Fruit fly (Drosophila melanogaster): ENCODE data around the gene CG14411.
A peak's percentile ranks its signal among the peaks of the same experiment; 100 is the strongest.

CG14411 gene

DNA sequence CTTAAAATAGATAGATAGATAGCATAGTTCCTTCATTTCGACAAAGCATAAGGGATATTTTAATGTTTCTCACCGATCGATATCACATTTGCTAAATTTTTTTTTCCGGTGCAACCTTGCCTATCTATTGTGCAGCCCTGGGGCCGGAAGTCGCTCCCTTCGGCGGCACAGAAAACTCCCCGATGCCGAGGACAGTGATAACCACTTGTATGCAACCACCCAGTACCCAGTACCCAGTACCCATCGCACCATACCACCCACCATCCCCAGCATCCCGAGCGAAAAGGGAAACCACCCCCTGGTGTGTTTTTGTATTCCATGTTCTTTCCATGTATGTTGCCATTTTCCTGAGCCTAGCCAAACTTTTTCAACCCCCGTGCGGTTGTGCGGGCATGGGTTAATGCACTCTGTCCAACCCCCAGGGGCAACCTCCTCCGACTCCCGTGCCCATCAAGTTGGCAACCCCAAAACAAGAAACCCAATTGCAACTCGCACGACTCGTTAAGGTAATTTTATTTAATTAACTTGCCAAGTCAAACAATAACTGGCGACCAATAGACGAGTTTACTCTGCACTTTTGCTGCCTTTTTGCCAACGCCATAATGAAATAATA, 9.6 kb downstream of the CG14411 start (continued):
- TF ChIP-seq CG4820 (GFP tag; optimal IDR thresholded peaks at IDR 0.05) (no peak), Camta (GFP tag; optimal IDR thresholded peaks at IDR 0.05) (no peak), CG31365 (tag; optimal IDR thresholded peaks at IDR 0.05) (no peak), CHES-1-like (GFP tag; optimal IDR thresholded peaks at IDR 0.05) (no peak), CG18476 (GFP tag; optimal IDR thresholded peaks at IDR 0.05) (no peak), CG14710 (tag; optimal IDR thresholded peaks at IDR 0.05) (no peak), sima (GFP tag; optimal IDR thresholded peaks at IDR 0.05) (no peak), CG1602 (GFP tag; optimal IDR thresholded peaks at IDR 0.05) (no peak), CG2678 (tag; optimal IDR thresholded peaks at IDR 0.05) (peak; percentile 8), CG31441 (GFP tag; IDR thresholded peaks at IDR 0.05) (0 out of 2 replicates have a peak, but pooled peaks have one; percentile 10), NfI (GFP tag; optimal IDR thresholded peaks at IDR 0.05) (no peak), bsh (GFP tag; optimal IDR thresholded peaks at IDR 0.05) (peak in 1 of 2 experiments; percentile 21), zf30C (GFP tag; optimal IDR thresholded peaks at IDR 0.05) (peak; percentile 40), Sox102F (GFP tag; optimal IDR thresholded peaks at IDR 0.05) (peak; percentile 21), CG8388 (GFP tag; optimal IDR thresholded peaks at IDR 0.05) (peak; percentile 42), sd (tag; optimal IDR thresholded peaks at IDR 0.05) (no peak), dan (GFP tag; IDR thresholded peaks at IDR 0.05) (no peak), CG6683 (GFP tag; optimal IDR thresholded peaks at IDR 0.05) (no peak), CG18599 (GFP tag; optimal IDR thresholded peaks at IDR 0.05) (peak; percentile 9), Dp (GFP tag; optimal IDR thresholded peaks at IDR 0.05) (no peak), CG11085 (GFP tag; IDR thresholded peaks at IDR 0.05) (no peak), Sox100B (GFP tag; optimal IDR thresholded peaks at IDR 0.05) (no peak), Stat92E (GFP tag; optimal IDR thresholded peaks at IDR 0.05) (no peak), tgo (GFP tag; IDR thresholded peaks at IDR 0.05) (no peak), Trl (optimal IDR thresholded peaks at IDR 0.05) (no peak), Trl (GFP tag; optimal IDR thresholded peaks at IDR 0.05) (no peak), knrl (GFP tag; IDR thresholded peaks at IDR 0.05; ENCODE audit: partially characterized antibody) (0 out of 3 replicates have a peak, but pooled peaks have one; percentile 16), CG2199 (GFP tag; IDR thresholded peaks at IDR 0.05) (0 out of 3 replicates have a peak, but pooled peaks have one; percentile 43), shn (GFP tag; optimal IDR thresholded peaks at IDR 0.05) (no peak), ase (GFP tag; IDR thresholded peaks at IDR 0.05) (no peak), CG3281 (GFP tag; optimal IDR thresholded peaks at IDR 0.05) (no peak), CG4424 (GFP tag; optimal IDR thresholded peaks at IDR 0.05) (no peak), CG14667 (GFP tag; IDR thresholded peaks at IDR 0.05) (no peak), ac (GFP tag; optimal IDR thresholded peaks at IDR 0.05) (no peak), CG11560 (tag; IDR thresholded peaks at IDR 0.05) (no peak), CG5245 (GFP tag; optimal IDR thresholded peaks at IDR 0.05) (no peak), CG10431 (GFP tag; optimal IDR thresholded peaks at IDR 0.05) (peak; percentile 100), gfzf (GFP tag; optimal IDR thresholded peaks at IDR 0.05) (no peak), eve (GFP tag; optimal IDR thresholded peaks at IDR 0.05) (no peak), jigr1 (GFP tag; IDR thresholded peaks at IDR 0.05) (no peak), Adf1 (GFP tag; IDR thresholded peaks at IDR 0.05) (no peak), HmgZ (tag; optimal IDR thresholded peaks at IDR 0.05) (no peak), CG13424 (tag; optimal IDR thresholded peaks at IDR 0.05) (peak; percentile 7), Xrp1 (GFP tag; IDR thresholded peaks at IDR 0.05) (no peak), CG17912 (GFP tag; optimal IDR thresholded peaks at IDR 0.05) (no peak), Gsc (GFP tag; IDR thresholded peaks at IDR 0.05) (no peak), row (GFP tag; IDR thresholded peaks at IDR 0.05) (peak; percentile 28; the same call in 2 of the 3 replicates), Mad (GFP tag; optimal IDR thresholded peaks at IDR 0.05) (no peak), Gug (GFP tag; IDR thresholded peaks at IDR 0.05) (no peak), onecut (GFP tag; IDR thresholded peaks at IDR 0.05) (peak; percentile 44), zfh2 (GFP tag; optimal IDR thresholded peaks at IDR 0.05) (no peak)
